Worm (Caenorhabditis elegans): Measurements from ENCODE around the gene scl-21.

scl-21 gene

ce11 chrV:19485261-19485660 lies 10.2 kb downstream of the scl-21 start, which contains the start of gene Y43F8B.28:
Gene Y43F8B.28, plus strand, starts transcription at chrV:19485319.
- TF ChIP-seq sea-2 (GFP tag; optimal IDR thresholded peaks at IDR 0.05) (no peak), tbx-2 (tag; optimal IDR thresholded peaks at IDR 0.05) (no peak), ZK546.5 (tag; optimal IDR thresholded peaks at IDR 0.05) (no peak), nhr-76 (tag; optimal IDR thresholded peaks at IDR 0.05) (no peak), lin-15B (tag; optimal IDR thresholded peaks at IDR 0.05) (no peak), nhr-25 (tag; optimal IDR thresholded peaks at IDR 0.05) (no peak), ceh-16 (tag; optimal IDR thresholded peaks at IDR 0.05) (no peak), fos-1 (tag; optimal IDR thresholded peaks at IDR 0.05) (no peak), ztf-11 (tag; optimal IDR thresholded peaks at IDR 0.05) (no peak), nhr-237 (tag; optimal IDR thresholded peaks at IDR 0.05) (no peak), pqm-1 (tag; optimal IDR thresholded peaks at IDR 0.05) (no peak), aly-2 (tag; optimal IDR thresholded peaks at IDR 0.05) (no peak), lin-39 (tag; optimal IDR thresholded peaks at IDR 0.05) (no peak), unc-62 (GFP tag; optimal IDR thresholded peaks at IDR 0.05) (no peak), fkh-2 (tag; optimal IDR thresholded peaks at IDR 0.05) (no peak), R02D3.7 (tag; optimal IDR thresholded peaks at IDR 0.05) (no peak), eor-1 (tag; optimal IDR thresholded peaks at IDR 0.05) (no peak), unc-39 (tag; optimal IDR thresholded peaks at IDR 0.05) (no peak)

- TF ChIP-seq nhr-28 (tag; optimal IDR thresholded peaks at IDR 0.05) (no peak), nhr-67 (tag; optimal IDR thresholded peaks at IDR 0.05) (no peak), nhr-23 (tag; optimal IDR thresholded peaks at IDR 0.05) (no peak), nhr-12 (tag; optimal IDR thresholded peaks at IDR 0.05) (no peak), daf-12 (tag; optimal IDR thresholded peaks at IDR 0.05) (no peak), aly-2 (tag; optimal IDR thresholded peaks at IDR 0.05) (no peak)
Observed at ce11 chrV:19484507-19484906, 11.0 kb downstream of the scl-21 start, which contains the start of gene Y43F8B.17. Gene Y43F8B.17, plus strand, starts transcription at chrV:19484721.

DNA sequence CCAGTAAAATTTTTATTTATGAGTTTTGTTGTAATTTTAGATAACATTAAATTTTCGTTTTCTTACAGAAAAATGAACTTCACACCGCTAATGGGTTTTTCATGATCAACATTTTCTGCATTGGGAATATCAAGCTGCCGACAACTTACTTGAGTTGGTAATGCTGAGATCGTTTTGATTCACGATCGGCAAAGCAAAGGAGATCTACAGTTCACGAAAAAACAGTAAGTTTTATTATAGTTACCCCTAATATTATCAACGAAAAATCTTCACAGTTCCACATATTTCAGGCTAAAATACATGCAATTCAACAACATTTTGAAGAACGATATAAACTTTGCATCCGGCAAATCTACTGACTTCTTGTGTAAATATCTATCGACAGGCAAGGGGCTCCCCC lies 13.0 kb downstream of the scl-21 start, which contains the start of gene Y43F8B.22:
Gene Y43F8B.22, plus strand, starts transcription at position 301 of the 400 bp plus-strand sequence.
- TF ChIP-seq daf-12 (tag; optimal IDR thresholded peaks at IDR 0.05) (no peak), elt-3 (tag; optimal IDR thresholded peaks at IDR 0.05) (no peak), nhr-28 (tag; optimal IDR thresholded peaks at IDR 0.05) (no peak), nhr-11 (tag; optimal IDR thresholded peaks at IDR 0.05) (no peak), unc-62 (GFP tag; optimal IDR thresholded peaks at IDR 0.05) (no peak), elt-2 (tag; optimal IDR thresholded peaks at IDR 0.05) (no peak)

ce11 chrV:19477852-19478251 lies 17.6 kb downstream of the scl-21 start, which contains the start of gene Y43F8B.9:
Gene Y43F8B.9, plus strand, starts transcription at chrV:19478152.
- TF ChIP-seq elt-2 (tag; optimal IDR thresholded peaks at IDR 0.05) (no peak), nfya-1 (tag; optimal IDR thresholded peaks at IDR 0.05; ENCODE audit: insufficient read depth) (no peak), ama-1 (optimal IDR thresholded peaks at IDR 0.05) (no peak), skn-1 (tag; optimal IDR thresholded peaks at IDR 0.05) (no peak), hmg-11 (tag; optimal IDR thresholded peaks at IDR 0.05) (no peak), tbx-2 (tag; optimal IDR thresholded peaks at IDR 0.05) (no peak)

DNA sequence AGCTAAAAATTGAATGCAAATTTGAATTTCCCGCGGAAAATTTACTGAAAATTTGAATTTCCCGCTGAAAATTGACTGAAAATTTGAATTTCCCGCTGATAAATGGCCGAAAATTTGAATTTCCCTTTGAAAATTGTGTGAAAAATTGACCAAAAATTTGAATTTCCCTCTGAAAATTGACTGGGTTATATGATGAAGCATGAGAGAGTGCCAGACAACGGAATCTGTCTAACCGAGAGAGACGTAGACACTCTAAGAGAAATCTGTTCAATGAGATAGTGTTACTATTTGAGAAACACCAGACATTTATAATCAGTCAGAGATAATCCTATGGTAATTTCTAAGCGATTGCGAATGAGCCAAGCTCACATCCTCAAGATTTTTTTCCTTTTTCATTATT lies 18.2 kb downstream of the scl-21 start:
- TF ChIP-seq ama-1 (optimal IDR thresholded peaks at IDR 0.05) (no peak), fos-1 (tag; optimal IDR thresholded peaks at IDR 0.05) (no peak), ztf-4 (tag; optimal IDR thresholded peaks at IDR 0.05) (no peak), ceh-28 (tag; optimal IDR thresholded peaks at IDR 0.05) (no peak), lsy-12 (tag; optimal IDR thresholded peaks at IDR 0.05) (no peak), nhr-77 (tag; optimal IDR thresholded peaks at IDR 0.05) (no peak), egl-27 (tag; optimal IDR thresholded peaks at IDR 0.05) (no peak), nhr-23 (tag; optimal IDR thresholded peaks at IDR 0.05) (no peak), pqm-1 (tag; optimal IDR thresholded peaks at IDR 0.05) (no peak), fkh-10 (GFP tag; optimal IDR thresholded peaks at IDR 0.05) (no peak), aly-2 (tag; optimal IDR thresholded peaks at IDR 0.05) (no peak), nhr-11 (tag; optimal IDR thresholded peaks at IDR 0.05) (no peak), elt-3 (tag; optimal IDR thresholded peaks at IDR 0.05) (no peak), fkh-2 (tag; optimal IDR thresholded peaks at IDR 0.05) (no peak), unc-39 (tag; optimal IDR thresholded peaks at IDR 0.05) (no peak), ztf-11 (tag; optimal IDR thresholded peaks at IDR 0.05) (no peak)

All from whole organism, L3 larva.